Fruit fly (Drosophila melanogaster) whole organism, adult: ENCODE results near the gene CG9953.

Experiments used
- CG11617 ChIP-seq: fragments of 200-800 bp; sonication (Bioruptor generic); optimal IDR thresholded peaks from 2 replicates; lab custom pipeline; 2017; ENCODE audit warnings: mild to moderate bottlenecking, missing biosample characterization, missing genetic modification reagents, missing genetic modification characterization
- CG12768 ChIP-seq: fragments of 200-800 bp; sonication (Bioruptor generic); optimal IDR thresholded peaks from 2 replicates; lab custom pipeline; 2017; ENCODE audit warnings: missing biosample characterization, missing genetic modification characterization, mild to moderate bottlenecking, moderate library complexity, missing genetic modification reagents
- CG14711 ChIP-seq: fragments of 200-800 bp; sonication (Bioruptor generic); optimal IDR thresholded peaks from 2 replicates; lab custom pipeline; 2018; ENCODE audit warnings: missing biosample characterization, mild to moderate bottlenecking, missing genetic modification characterization, moderate library complexity
- CG1620 ChIP-seq: fragments of 200-800 bp; sonication (Bioruptor generic); optimal IDR thresholded peaks from 2 replicates; lab custom pipeline; 2016; ENCODE audit warnings: missing biosample characterization, missing genetic modification characterization
- CG33017 ChIP-seq: fragments of 200-800 bp; sonication (Bioruptor generic); optimal IDR thresholded peaks from 2 replicates; lab custom pipeline; 2018; ENCODE audit warnings: missing biosample characterization, mild to moderate bottlenecking, missing genetic modification characterization, moderate library complexity
- CG5204 ChIP-seq: fragments of 200-800 bp; sonication (Bioruptor generic); optimal IDR thresholded peaks from 2 replicates; lab custom pipeline; 2016; ENCODE audit warnings: missing biosample characterization, missing genetic modification characterization
- CG7045 ChIP-seq: fragments of 200-800 bp; sonication (Bioruptor generic); optimal IDR thresholded peaks from 2 replicates; lab custom pipeline; 2017; ENCODE audit warnings: missing biosample characterization, mild to moderate bottlenecking, missing genetic modification characterization
- CG7101 ChIP-seq: fragments of 200-800 bp; sonication (Bioruptor generic); optimal IDR thresholded peaks from 2 replicates; lab custom pipeline; 2018; ENCODE audit warnings: missing biosample characterization, mild to moderate bottlenecking, missing genetic modification characterization, moderate library complexity
- Clk ChIP-seq: fragments of 200-800 bp; sonication (Bioruptor generic); optimal IDR thresholded peaks from 2 replicates; lab custom pipeline; 2017; ENCODE audit warnings: missing biosample characterization, missing genetic modification characterization
- Crg-1 ChIP-seq: fragments of 200-800 bp; sonication (Bioruptor generic); optimal IDR thresholded peaks from 2 replicates; lab custom pipeline; 2016; ENCODE audit warnings: missing biosample characterization, missing genetic modification characterization
- Hr96 ChIP-seq: fragments of 200-800 bp; sonication (Bioruptor generic); optimal IDR thresholded peaks from 2 replicates; lab custom pipeline; 2016; ENCODE audit warnings: missing biosample characterization, missing genetic modification characterization
- Mnt ChIP-seq: fragments of 200-800 bp; sonication (Bioruptor generic); optimal IDR thresholded peaks from 2 replicates; lab custom pipeline; 2016; ENCODE audit warnings: missing biosample characterization, mild to moderate bottlenecking, missing genetic modification characterization
- bab1 ChIP-seq: fragments of 200-800 bp; sonication (Bioruptor generic); optimal IDR thresholded peaks from 3 replicates; lab custom pipeline; 2019; ENCODE audit warnings: missing biosample characterization, mild to moderate bottlenecking, missing genetic modification characterization, moderate library complexity
- cic ChIP-seq: fragments of 200-800 bp; sonication (Bioruptor generic); optimal IDR thresholded peaks from 2 replicates; lab custom pipeline; 2017; ENCODE audit warnings: missing biosample characterization, mild to moderate bottlenecking, missing genetic modification characterization, moderate library complexity
- cnc ChIP-seq, 2 experiments: fragments of >200 bp; optimal IDR thresholded peaks; 2 replicates each; lab custom pipeline; 2017
- kay ChIP-seq: fragments of 200-800 bp; sonication (Bioruptor generic); peaks from one replicate; lab custom pipeline; 2016; ENCODE audit warnings: missing biosample characterization, missing genetic modification characterization, borderline replicate concordance
- ovo ChIP-seq: fragments of 200-800 bp; sonication (Bioruptor generic); optimal IDR thresholded peaks from 2 replicates; lab custom pipeline; 2016; ENCODE audit warnings: missing biosample characterization, missing genetic modification characterization
- pad ChIP-seq: fragments of 200-800 bp; sonication (Bioruptor generic); optimal IDR thresholded peaks from 3 replicates; lab custom pipeline; 2017; ENCODE audit warnings: missing biosample characterization, missing genetic modification characterization, mild to moderate bottlenecking, moderate library complexity, missing genetic modification reagents
- tj ChIP-seq: fragments of 200-800 bp; sonication (Bioruptor generic); optimal IDR thresholded peaks from 3 replicates; lab custom pipeline; 2017; ENCODE audit warnings: missing biosample characterization, mild to moderate bottlenecking, missing genetic modification characterization, moderate library complexity
- toe ChIP-seq: fragments of 200-800 bp; sonication (Bioruptor generic); optimal IDR thresholded peaks from 2 replicates; lab custom pipeline; 2016; ENCODE audit warnings: missing biosample characterization, missing genetic modification characterization

CG9953 gene

DNA sequence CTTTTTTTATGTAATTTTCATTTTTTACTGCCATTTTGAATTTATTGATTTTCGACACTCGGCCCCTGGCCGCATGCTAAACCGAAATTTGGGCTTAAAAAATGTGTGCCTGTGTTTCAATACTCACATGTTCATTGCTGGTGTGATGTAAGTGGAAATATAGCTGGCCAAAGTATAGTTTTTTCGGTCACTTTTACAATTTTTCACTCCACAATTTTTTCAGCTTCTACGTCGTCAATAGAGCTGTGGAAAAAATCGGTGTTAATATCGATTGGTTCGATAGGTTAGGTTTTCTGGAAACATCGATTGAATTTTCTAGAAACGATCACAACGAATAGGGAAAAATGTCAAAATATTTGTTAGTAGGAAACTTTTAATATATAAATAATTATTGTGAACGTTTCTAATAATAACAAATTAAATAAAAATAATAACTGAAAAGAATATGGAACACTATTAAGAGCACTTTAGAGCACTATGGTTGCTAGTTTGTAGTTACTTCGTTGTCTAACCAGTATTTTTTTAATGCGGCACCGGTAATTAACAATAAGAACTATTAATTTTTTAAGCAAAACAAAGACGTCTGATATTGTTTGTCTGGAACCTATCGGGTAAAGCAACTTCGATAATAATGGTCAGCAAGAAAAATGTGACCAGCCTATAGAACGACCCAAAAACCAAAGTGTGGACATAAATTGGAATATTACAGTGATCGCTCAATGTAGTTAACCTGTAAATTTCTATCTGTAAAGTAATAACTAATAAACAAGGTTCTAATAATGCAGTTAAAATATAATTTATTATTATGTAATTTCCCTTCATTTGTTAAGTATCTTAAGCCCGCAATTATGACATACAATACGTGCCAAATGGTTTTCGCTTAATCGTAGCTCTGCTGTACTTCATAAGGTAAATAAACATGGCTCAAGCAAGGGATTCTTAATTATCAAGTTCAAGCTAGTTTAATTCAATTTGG lies 13.9 kb upstream of the CG9953 start, which contains the start of the genes CG10077 and CG9948:
CG10077 (minus strand) TSS at position 651 of the 976 bp plus-strand sequence.
CG9948 (plus strand) TSS at position 738 of the 976 bp plus-strand sequence.
- TF ChIP-seq Crg-1 (GFP tag; lab: Kevin White, UChicago), result peak; percentile 79
- TF ChIP-seq CG7101 (tag; lab: Kevin White, UChicago), result peak; percentile 91
- peak; percentile 80 for TF ChIP-seq CG5204 (GFP tag; lab: Kevin White, UChicago)
- TF ChIP-seq CG12768 (GFP tag; lab: Kevin White, UChicago), result peak; percentile 89
- TF ChIP-seq bab1, result peak; percentile 95
- peak; percentile 90 for TF ChIP-seq CG33017 (tag; lab: Kevin White, UChicago)
- peak; percentile 80 for TF ChIP-seq CG11617
- peak; percentile 73 for TF ChIP-seq Clk
- TF ChIP-seq ovo (GFP tag; lab: Kevin White, UChicago), result peak; percentile 36
- peak; percentile 63 for TF ChIP-seq tj (GFP tag; lab: Kevin White, UChicago)
- peak; percentile 77 for TF ChIP-seq Mnt (GFP tag; lab: Kevin White, UChicago)
- peak; percentile 25 for TF ChIP-seq cic
- TF ChIP-seq CG7045 (GFP tag; lab: Kevin White, UChicago), result peak; percentile 91
- TF ChIP-seq Hr96, result no peak
- TF ChIP-seq CG1620 (GFP tag; lab: Kevin White, UChicago), result peak; percentile 78
- peak; percentile 90 for TF ChIP-seq kay
- TF ChIP-seq CG14711, result peak; percentile 87
- no peak for TF ChIP-seq cnc (optimal IDR thresholded peaks at IDR 0.05; lab: Kevin White, UChicago)
- peak; percentile 64 for TF ChIP-seq pad (GFP tag; lab: Kevin White, UChicago)
- TF ChIP-seq toe (GFP tag; lab: Kevin White, UChicago), result no peak

DNA sequence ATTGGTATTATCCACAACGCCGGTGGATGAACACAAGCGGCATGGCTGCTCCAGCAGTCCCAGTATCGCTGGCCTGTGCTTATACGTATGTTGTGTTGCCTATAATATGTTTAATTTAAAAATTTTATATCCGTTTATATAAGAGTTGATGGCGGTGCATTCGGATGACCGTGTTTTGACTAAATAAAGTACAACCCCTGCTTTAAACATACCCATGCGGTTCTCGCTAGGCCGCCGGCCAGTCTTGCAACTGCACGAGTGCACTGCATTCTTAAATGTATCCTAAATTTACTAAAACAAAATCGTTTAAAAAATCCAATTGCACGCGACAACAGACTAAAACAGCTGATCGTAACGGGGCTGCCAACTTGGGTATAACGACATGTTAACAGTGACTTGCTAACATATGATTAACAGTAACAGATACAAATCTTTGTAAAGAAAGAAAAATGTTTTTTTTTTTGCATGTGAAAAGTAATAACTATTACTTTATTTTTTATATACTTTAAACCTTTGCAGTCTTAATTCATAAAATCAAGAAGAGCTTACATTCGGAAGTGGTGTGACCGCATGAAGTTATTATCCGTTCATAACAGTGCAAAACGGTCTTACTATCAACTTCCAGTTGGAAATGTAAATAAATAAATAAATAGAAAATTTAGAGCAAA lies 11.6 kb upstream of the CG9953 start, which contains the start of the genes Uqcc1 and Surf1:
Uqcc1 (minus strand) TSS at position 356 of the 668 bp plus-strand sequence.
Surf1 (plus strand) TSS at position 594 of the 668 bp plus-strand sequence.
- TF ChIP-seq pad (GFP tag; lab: Kevin White, UChicago) (no peak), CG7045 (GFP tag; lab: Kevin White, UChicago) (no peak), bab1 (peak; percentile 26), kay (peak; percentile 75), CG14711 (peak; percentile 10), ovo (GFP tag; lab: Kevin White, UChicago) (peak; percentile 3), toe (GFP tag; lab: Kevin White, UChicago) (no peak), CG12768 (GFP tag; lab: Kevin White, UChicago) (no peak), CG11617 (no peak), Mnt (GFP tag; lab: Kevin White, UChicago) (peak; percentile 32)

DNA sequence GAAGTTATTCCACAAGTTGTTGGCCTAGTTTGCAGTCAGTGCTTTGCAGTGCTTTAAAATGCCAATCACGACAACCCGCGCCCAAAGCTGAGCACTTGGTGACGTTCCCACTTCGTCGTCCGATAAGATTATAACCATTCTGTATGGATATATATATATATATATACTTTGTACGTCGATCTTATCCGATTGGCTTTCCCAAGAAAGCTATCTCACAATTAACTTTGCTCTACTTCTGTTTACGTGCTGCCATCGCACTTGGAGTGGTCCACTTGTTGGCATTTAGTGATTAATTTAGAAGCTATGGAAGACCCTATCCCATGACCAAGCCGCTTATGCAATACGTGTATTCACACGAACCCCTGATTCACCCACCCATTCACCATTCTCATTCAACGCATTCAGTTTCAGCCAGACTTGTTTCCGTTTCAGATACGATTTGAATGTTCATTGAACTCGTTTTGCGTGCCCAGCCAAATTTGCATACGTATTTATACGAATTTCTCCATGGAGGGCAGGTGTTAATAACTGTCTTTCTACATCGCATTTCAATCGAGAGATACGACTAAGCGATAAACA lies 7.4 kb upstream of the CG9953 start:
- no peak for TF ChIP-seq CG7045 (GFP tag; lab: Kevin White, UChicago)
- TF ChIP-seq CG7101 (tag; lab: Kevin White, UChicago), result no peak
- TF ChIP-seq cic, result peak; percentile 31
- TF ChIP-seq kay, result peak; percentile 89
- no peak for TF ChIP-seq pad (GFP tag; lab: Kevin White, UChicago)
- no peak for TF ChIP-seq CG5204 (GFP tag; lab: Kevin White, UChicago)
- TF ChIP-seq Clk, result no peak
- TF ChIP-seq bab1, result no peak
- TF ChIP-seq CG33017 (tag; lab: Kevin White, UChicago), result no peak
- TF ChIP-seq Mnt (GFP tag; lab: Kevin White, UChicago), result no peak

DNA sequence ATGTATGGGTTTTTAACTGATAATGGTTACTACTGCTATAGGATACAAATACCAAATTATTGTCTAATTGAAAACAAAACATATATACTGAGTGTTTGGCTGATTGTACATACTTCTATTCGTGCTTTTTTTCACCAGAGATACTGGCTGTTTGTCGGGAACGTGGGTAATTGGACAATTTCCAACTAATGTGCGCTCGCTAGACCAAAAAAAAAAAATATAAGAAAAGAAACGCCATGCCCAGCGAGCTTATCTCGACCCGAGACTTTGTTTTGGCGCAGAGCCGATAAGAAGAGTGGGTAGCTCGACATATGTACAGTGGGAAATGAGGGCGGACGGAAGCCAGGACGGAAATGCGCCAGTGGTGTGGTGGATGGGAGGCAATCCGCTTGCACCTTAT lies 6.3 kb upstream of the CG9953 start:
- TF ChIP-seq Mnt (GFP tag; lab: Kevin White, UChicago) (peak; percentile 18), tj (GFP tag; lab: Kevin White, UChicago) (no peak), cic (peak; percentile 18), CG5204 (GFP tag; lab: Kevin White, UChicago) (no peak), CG1620 (GFP tag; lab: Kevin White, UChicago) (no peak), CG11617 (no peak), CG33017 (tag; lab: Kevin White, UChicago) (no peak)

DNA sequence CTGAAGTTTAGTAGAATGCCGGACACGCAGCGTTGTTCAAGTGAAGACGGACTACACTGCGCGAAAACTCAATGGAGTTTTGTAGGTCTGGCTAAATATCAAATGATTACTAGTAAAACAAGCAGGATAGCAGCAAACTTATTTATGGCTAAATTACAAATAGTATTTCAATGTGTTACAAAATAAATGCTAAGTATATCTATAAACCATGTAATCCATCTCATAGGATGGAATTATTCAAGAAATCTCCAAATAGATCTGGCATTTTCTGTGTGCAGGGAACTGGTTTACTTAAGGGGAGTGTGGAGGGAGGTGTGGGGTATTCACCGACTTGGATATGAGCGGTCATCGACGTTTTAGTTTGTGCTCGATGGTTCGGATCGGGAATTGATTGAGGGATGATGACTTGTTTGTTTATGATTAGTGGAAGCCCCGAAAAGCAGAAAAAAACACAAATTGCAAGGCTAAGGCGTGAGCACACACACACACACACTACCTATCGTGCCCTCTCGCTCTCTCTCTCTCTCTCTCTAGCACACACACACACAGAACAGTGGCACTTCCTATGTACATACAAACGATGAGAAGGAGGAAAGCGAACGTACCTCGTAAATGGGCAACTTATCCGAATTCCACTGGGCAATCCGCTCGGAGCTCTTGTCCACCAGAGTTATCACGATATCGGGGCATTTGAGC lies 5.5 kb upstream of the CG9953 start:
- TF ChIP-seq cnc (optimal IDR thresholded peaks at IDR 0.05; lab: Kevin White, UChicago), result no peak
